Worm (Caenorhabditis elegans) whole organism, L1 larva: Measurements from ENCODE around the gene vps-45.

Source experiments
- C04F5.9 ChIP-seq: sonication (generic microtip); optimal IDR thresholded peaks from 2 replicates; lab custom pipeline; 2016; ENCODE audit warnings: missing genetic modification characterization, missing compliant biosample characterization
- C16A3.4 ChIP-seq: fragments of 150-350 bp; optimal IDR thresholded peaks from 2 replicates; lab custom pipeline; 2014; ENCODE audit warnings: missing biosample characterization, missing genetic modification characterization
- C34B4.2 ChIP-seq: sonication (generic microtip); optimal IDR thresholded peaks from 2 replicates; lab custom pipeline; 2017; ENCODE audit warnings: mild to moderate bottlenecking, missing genetic modification characterization, missing compliant biosample characterization
- ama-1 ChIP-seq: fragments of 150-350 bp; optimal IDR thresholded peaks from 2 replicates; lab custom pipeline; 2014
- blmp-1 ChIP-seq: fragments of 150-350 bp; optimal IDR thresholded peaks from 2 replicates; lab custom pipeline; 2014; ENCODE audit warnings: missing biosample characterization, missing genetic modification characterization
- ceh-8 ChIP-seq: fragments of 200-800 bp; sonication (Bioruptor generic); optimal IDR thresholded peaks from 2 replicates; lab custom pipeline; 2018; ENCODE audit warnings: mild to moderate bottlenecking, missing genetic modification characterization, moderate library complexity, missing compliant biosample characterization
- ceh-82 ChIP-seq, 3 experiments: fragments of 150-350 bp in 1 of 3; sonication (generic microtip) in 2 of 3; optimal IDR thresholded peaks; 2 replicates each; lab custom pipeline; 2014 to 2017; ENCODE audit warnings: missing biosample characterization in 3 of 3, missing genetic modification characterization in 3 of 3
- ceh-88 ChIP-seq: fragments of 200-800 bp; sonication (Bioruptor generic); IDR thresholded peaks from 2 replicates; pipeline ENCODE4 v1.3.6; 2022; ENCODE audit warnings: missing genetic modification characterization, missing compliant biosample characterization
- ceh-90 ChIP-seq: sonication (generic microtip); optimal IDR thresholded peaks from 2 replicates; lab custom pipeline; 2016; ENCODE audit warnings: missing genetic modification characterization, missing compliant biosample characterization
- dpl-1 ChIP-seq, 3 experiments: fragments of 150-350 bp in 2 of 3; sonication (generic microtip) in 1 of 3; optimal IDR thresholded peaks; 2 replicates each; lab custom pipeline; 2014 to 2017; ENCODE audit warnings: missing biosample characterization in 3 of 3, missing genetic modification characterization in 3 of 3, missing genetic modification reagents in 3 of 3
- dsc-1 ChIP-seq: sonication (generic microtip); optimal IDR thresholded peaks from 2 replicates; lab custom pipeline; 2016; ENCODE audit warnings: mild to moderate bottlenecking, missing genetic modification characterization, missing compliant biosample characterization
- egl-13 ChIP-seq: sonication (generic microtip); optimal IDR thresholded peaks from 2 replicates; lab custom pipeline; 2016; ENCODE audit warnings: missing genotype, missing genetic modification reagents, missing genetic modification characterization, missing compliant biosample characterization
- elt-2 ChIP-seq: sonication (generic microtip); optimal IDR thresholded peaks from 2 replicates; lab custom pipeline; 2016; ENCODE audit warnings: missing genetic modification characterization, mild to moderate bottlenecking, inconsistent platforms, missing compliant biosample characterization, missing genetic modification reagents
- elt-3 ChIP-seq, 6 experiments: fragments of 150-350 bp in 1 of 6; sonication (generic microtip); optimal IDR thresholded peaks; 2 replicates each; lab custom pipeline; 2017 to 2018; ENCODE audit warnings: missing biosample characterization in 6 of 6, missing genetic modification characterization in 6 of 6, inconsistent platforms in 1 of 6
- ets-5 ChIP-seq: fragments of 200-800 bp; sonication (Bioruptor generic); IDR thresholded peaks from 2 replicates; pipeline ENCODE4 v1.3.6; 2022; ENCODE audit warnings: missing genetic modification characterization, missing compliant biosample characterization
- fkh-10 ChIP-seq: sonication (generic microtip); optimal IDR thresholded peaks from 2 replicates; lab custom pipeline; 2017; ENCODE audit warnings: missing biosample characterization, missing genetic modification reagents, missing genetic modification characterization
- grh-1 ChIP-seq: fragments of 200-800 bp; sonication (Bioruptor generic); IDR thresholded peaks from 2 replicates; pipeline ENCODE4 v1.3.6; 2022; ENCODE audit warnings: missing genetic modification reagents, missing genetic modification characterization, missing compliant biosample characterization
- hlh-4 ChIP-seq: sonication (generic microtip); optimal IDR thresholded peaks from 2 replicates; lab custom pipeline; 2016; ENCODE audit warnings: mild to moderate bottlenecking, missing genetic modification characterization, missing compliant biosample characterization
- hpl-2 ChIP-seq: fragments of 150-350 bp; optimal IDR thresholded peaks from 2 replicates; lab custom pipeline; 2014; ENCODE audit warnings: missing biosample characterization, missing genetic modification reagents, missing genetic modification characterization
- jun-1 ChIP-seq: fragments of 150-350 bp; optimal IDR thresholded peaks from 2 replicates; lab custom pipeline; 2014; ENCODE audit warnings: missing biosample characterization, missing genetic modification reagents, missing genetic modification characterization
- lin-14 ChIP-seq: fragments of 200-800 bp; sonication (Bioruptor generic); optimal IDR thresholded peaks from 2 replicates; lab custom pipeline; 2018; ENCODE audit warnings: mild to moderate bottlenecking, missing genetic modification characterization, moderate library complexity, missing compliant biosample characterization
- lin-35 ChIP-seq, 2 experiments: fragments of 150-350 bp; optimal IDR thresholded peaks; 2 replicates each; lab custom pipeline; 2014; ENCODE audit warnings: missing biosample characterization in 2 of 2, missing genetic modification characterization in 2 of 2, missing genetic modification reagents in 2 of 2
- lir-3 ChIP-seq: sonication (generic microtip); optimal IDR thresholded peaks from 2 replicates; lab custom pipeline; 2016; ENCODE audit warnings: mild to moderate bottlenecking, missing genetic modification characterization, moderate library complexity, missing compliant biosample characterization; ENCODE audit not compliant: poor library complexity
- lsy-2 ChIP-seq, 2 experiments: fragments of 150-350 bp; optimal IDR thresholded peaks; 2 replicates each; lab custom pipeline; 2014; ENCODE audit warnings: missing biosample characterization in 2 of 2, missing genetic modification characterization in 2 of 2
- mab-9 ChIP-seq: fragments of 200-800 bp; sonication (Bioruptor generic); IDR thresholded peaks from 2 replicates; pipeline ENCODE4 v1.3.6; 2022; ENCODE audit warnings: missing genetic modification reagents, missing genetic modification characterization, missing compliant biosample characterization
- mef-2 ChIP-seq: fragments of 150-350 bp; optimal IDR thresholded peaks from 2 replicates; lab custom pipeline; 2014; ENCODE audit warnings: missing biosample characterization, missing genetic modification characterization
- mep-1 ChIP-seq: fragments of 150-350 bp; optimal IDR thresholded peaks from 2 replicates; lab custom pipeline; 2014; ENCODE audit warnings: missing biosample characterization, missing genetic modification characterization
- nhr-12 ChIP-seq: sonication (generic microtip); optimal IDR thresholded peaks from 2 replicates; lab custom pipeline; 2017; ENCODE audit warnings: missing biosample characterization, missing genetic modification characterization
- nhr-20 ChIP-seq: sonication (generic microtip); optimal IDR thresholded peaks from 2 replicates; lab custom pipeline; 2016; ENCODE audit warnings: mild to moderate bottlenecking, missing genetic modification characterization, missing compliant biosample characterization
- nhr-237 ChIP-seq: fragments of 150-350 bp; optimal IDR thresholded peaks from 2 replicates; lab custom pipeline; 2014; ENCODE audit warnings: missing biosample characterization, missing genetic modification characterization
- nhr-28 ChIP-seq: fragments of 150-350 bp; optimal IDR thresholded peaks from 2 replicates; lab custom pipeline; 2014; ENCODE audit warnings: missing biosample characterization, missing genetic modification characterization
- nhr-76 ChIP-seq: sonication (generic microtip); optimal IDR thresholded peaks from 2 replicates; lab custom pipeline; 2017; ENCODE audit warnings: missing biosample characterization, missing genetic modification characterization
- nhr-77 ChIP-seq: fragments of 150-350 bp; optimal IDR thresholded peaks from 2 replicates; lab custom pipeline; 2014; ENCODE audit warnings: missing biosample characterization, missing genetic modification characterization
- nhr-84 ChIP-seq: sonication (generic microtip); optimal IDR thresholded peaks from 2 replicates; lab custom pipeline; 2017; ENCODE audit warnings: missing biosample characterization, missing genetic modification characterization
- nhr-85 ChIP-seq: sonication (generic microtip); peaks from one replicate; lab custom pipeline; 2016; ENCODE audit warnings: missing genetic modification characterization, inconsistent platforms, missing compliant biosample characterization
- nhr-90 ChIP-seq: sonication (generic microtip); optimal IDR thresholded peaks from 2 replicates; lab custom pipeline; 2016; ENCODE audit warnings: mild to moderate bottlenecking, missing genetic modification characterization, missing compliant biosample characterization; ENCODE audit not compliant: poor library complexity
- pag-3 ChIP-seq: sonication (generic microtip); optimal IDR thresholded peaks from 2 replicates; lab custom pipeline; 2017; ENCODE audit warnings: missing genetic modification characterization, mild to moderate bottlenecking, missing compliant biosample characterization, antibody characterized with exemption, borderline replicate concordance; ENCODE audit not compliant: insufficient read depth
- pqm-1 ChIP-seq: sonication (generic microtip); optimal IDR thresholded peaks from 3 replicates; lab custom pipeline; 2017; ENCODE audit warnings: missing biosample characterization, missing genetic modification characterization
- rnt-1 ChIP-seq: sonication (generic microtip); optimal IDR thresholded peaks from 2 replicates; lab custom pipeline; 2016; ENCODE audit warnings: mild to moderate bottlenecking, missing genetic modification characterization, moderate library complexity, missing compliant biosample characterization
- skn-1 ChIP-seq: fragments of 150-350 bp; optimal IDR thresholded peaks from 2 replicates; lab custom pipeline; 2014; ENCODE audit warnings: missing biosample characterization, missing genetic modification characterization
- snpc-4 ChIP-seq: fragments of 150-350 bp; optimal IDR thresholded peaks from 2 replicates; lab custom pipeline; 2014; ENCODE audit warnings: missing biosample characterization, missing genetic modification characterization
- snu-23 ChIP-seq: sonication (generic microtip); optimal IDR thresholded peaks from 2 replicates; lab custom pipeline; 2016; ENCODE audit warnings: missing genetic modification characterization, missing compliant biosample characterization
- sox-4 ChIP-seq: sonication (generic microtip); optimal IDR thresholded peaks from 2 replicates; lab custom pipeline; 2016; ENCODE audit warnings: missing genetic modification characterization, missing compliant biosample characterization
- sptf-1 ChIP-seq: fragments of 150-350 bp; optimal IDR thresholded peaks from 2 replicates; lab custom pipeline; 2014; ENCODE audit warnings: missing biosample characterization, missing genetic modification characterization
- swsn-7 ChIP-seq: sonication (generic microtip); optimal IDR thresholded peaks from 2 replicates; lab custom pipeline; 2016; ENCODE audit warnings: missing genetic modification characterization, missing compliant biosample characterization
- unc-130 ChIP-seq: fragments of 150-350 bp; optimal IDR thresholded peaks from 2 replicates; lab custom pipeline; 2017; ENCODE audit warnings: missing biosample characterization, missing genetic modification characterization, inconsistent platforms
- unc-62 ChIP-seq: fragments of 150-350 bp; optimal IDR thresholded peaks from 2 replicates; lab custom pipeline; 2014; ENCODE audit warnings: missing biosample characterization, missing genetic modification reagents, missing genetic modification characterization
- xbp-1 ChIP-seq: sonication (generic microtip); optimal IDR thresholded peaks from 2 replicates; lab custom pipeline; 2016; ENCODE audit warnings: missing genetic modification characterization, missing compliant biosample characterization

vps-45 gene

ce11 chrX:977958-978686, 3.5 kb upstream of the vps-45 start, which contains the start of gene abhd-3.2 (continued):
- no peak for TF ChIP-seq nhr-77 (tag; lab: Kevin White, UChicago)
- TF ChIP-seq snu-23 (GFP tag; lab: Kevin White, UChicago): peak; percentile 35
- no peak for TF ChIP-seq ets-5 (GFP tag; lab: Robert Waterston, UW)
- no peak for TF ChIP-seq C04F5.9 (tag; lab: Kevin White, UChicago)
- TF ChIP-seq egl-13 (tag; lab: Kevin White, UChicago): no peak
- TF ChIP-seq dpl-1 (GFP tag; optimal IDR thresholded peaks at IDR 0.05; lab: Kevin White, UChicago): no peak
- TF ChIP-seq lin-35 (GFP tag; optimal IDR thresholded peaks at IDR 0.05; lab: Kevin White, UChicago): peak in 1 of 2 experiments; percentile 64
- peak; percentile 40 for TF ChIP-seq nhr-20 (tag; lab: Kevin White, UChicago)
- no peak for TF ChIP-seq nhr-84 (tag; lab: Kevin White, UChicago)
- TF ChIP-seq mef-2 (tag; lab: Kevin White, UChicago): no peak
- TF ChIP-seq C16A3.4 (tag; lab: Kevin White, UChicago): no peak
- no peak for TF ChIP-seq sox-4
- peak; percentile 78 for TF ChIP-seq nhr-85 (tag; lab: Kevin White, UChicago)
- peak; percentile 99 for TF ChIP-seq elt-2 (tag; lab: Kevin White, UChicago)
- no peak for TF ChIP-seq nhr-237 (tag; lab: Kevin White, UChicago)

ce11 chrX:975236-975535, 538 bp upstream of the vps-45 start:
- TF ChIP-seq lin-14 (no peak), hlh-4 (no peak), grh-1 (GFP tag; lab: Robert Waterston, UW) (no peak), blmp-1 (no peak), rnt-1 (no peak), ceh-88 (GFP tag; lab: Robert Waterston, UW) (no peak), dsc-1 (tag; lab: Kevin White, UChicago) (no peak), nhr-85 (tag; lab: Kevin White, UChicago) (no peak), lir-3 (tag; lab: Kevin White, UChicago) (no peak)

- TF ChIP-seq nhr-85 (tag; lab: Kevin White, UChicago) (peak; percentile 47), pag-3 (tag; lab: Kevin White, UChicago) (no peak), skn-1 (no peak), C16A3.4 (tag; lab: Kevin White, UChicago) (no peak), swsn-7 (tag; lab: Kevin White, UChicago) (no peak), lin-14 (no peak), lin-35 (GFP tag; optimal IDR thresholded peaks at IDR 0.05; lab: Kevin White, UChicago) (peak in 1 of 2 experiments; percentile 35), nhr-28 (tag; lab: Kevin White, UChicago) (no peak), ama-1 (lab: Kevin White, UChicago) (no peak), fkh-10 (GFP tag; lab: Kevin White, UChicago) (no peak), nhr-20 (tag; lab: Kevin White, UChicago) (no peak), ceh-90 (tag; lab: Kevin White, UChicago) (no peak), lsy-2 (tag; optimal IDR thresholded peaks at IDR 0.05; lab: Kevin White, UChicago) (peak in 1 of 2 experiments; percentile 5), pqm-1 (tag; lab: Kevin White, UChicago) (no peak), nhr-76 (tag; lab: Kevin White, UChicago) (no peak), nhr-90 (no peak), C04F5.9 (tag; lab: Kevin White, UChicago) (no peak), elt-3 (tag; optimal IDR thresholded peaks at IDR 0.05; lab: Kevin White, UChicago) (peak in 1 of 6 experiments; percentile 88), hpl-2 (no peak), ceh-8 (no peak), blmp-1 (peak; percentile 63), nhr-12 (tag; lab: Kevin White, UChicago) (no peak), sptf-1 (no peak), xbp-1 (tag; lab: Kevin White, UChicago) (no peak), unc-62 (no peak), snpc-4 (no peak), snu-23 (GFP tag; lab: Kevin White, UChicago) (peak; percentile 29), ceh-82 (tag; optimal IDR thresholded peaks at IDR 0.05; lab: Kevin White, UChicago) (no peak), mab-9 (GFP tag; lab: Robert Waterston, UW) (no peak), mef-2 (tag; lab: Kevin White, UChicago) (no peak), C34B4.2 (tag; lab: Kevin White, UChicago) (no peak), mep-1 (no peak), unc-130 (tag; lab: Kevin White, UChicago) (peak; percentile 79), jun-1 (tag; lab: Kevin White, UChicago) (no peak)
Measured at ce11 chrX:970072-970471, 4.6 kb downstream of the vps-45 start, which contains the start of gene C44C1.6. Gene C44C1.6 (minus strand): TSS chrX:970270.
